Worm (Caenorhabditis elegans) whole organism, late embryonic: ENCODE data around the gene mup-4.
A peak's percentile ranks its signal among the peaks of the same experiment; 100 is the strongest.

Source experiments
- C38D4.7 ChIP-seq: fragments of 200-800 bp; sonication (Bioruptor generic); optimal IDR thresholded peaks from 2 replicates; lab custom pipeline; 2018; ENCODE audit warnings: mild to moderate bottlenecking, missing genetic modification characterization, moderate library complexity, missing compliant biosample characterization
- K02D7.2 ChIP-seq: sonication (generic microtip); optimal IDR thresholded peaks from 2 replicates; lab custom pipeline; 2017; ENCODE audit warnings: mild to moderate bottlenecking, missing genetic modification characterization, missing compliant biosample characterization
- ceh-14 ChIP-seq: sonication (generic microtip); optimal IDR thresholded peaks from 2 replicates; lab custom pipeline; 2016; ENCODE audit warnings: missing genotype, missing genetic modification characterization, missing compliant biosample characterization
- ceh-18 ChIP-seq: sonication (generic microtip); optimal IDR thresholded peaks from 2 replicates; lab custom pipeline; 2016; ENCODE audit warnings: missing genetic modification characterization, missing compliant biosample characterization
- ceh-30 ChIP-seq: fragments of 150-350 bp; optimal IDR thresholded peaks from 2 replicates; lab custom pipeline; 2014; ENCODE audit warnings: missing biosample characterization, missing genetic modification characterization
- ceh-6 ChIP-seq: fragments of 200-800 bp; sonication (Bioruptor generic); optimal IDR thresholded peaks from 2 replicates; lab custom pipeline; 2018; ENCODE audit warnings: mild to moderate bottlenecking, missing genetic modification characterization, missing compliant biosample characterization
- ceh-9 ChIP-seq: sonication (generic microtip); optimal IDR thresholded peaks from 2 replicates; lab custom pipeline; 2016; ENCODE audit warnings: mild to moderate bottlenecking, missing genetic modification characterization, inconsistent platforms, missing compliant biosample characterization
- pag-3 ChIP-seq: sonication (generic microtip); optimal IDR thresholded peaks from 2 replicates; lab custom pipeline; 2016; ENCODE audit warnings: missing compliant biosample characterization, missing genetic modification characterization, borderline replicate concordance
- pat-9 ChIP-seq: fragments of 200-800 bp; sonication (Bioruptor generic); optimal IDR thresholded peaks from 2 replicates; lab custom pipeline; 2018; ENCODE audit warnings: mild to moderate bottlenecking, missing genetic modification characterization, moderate library complexity, missing compliant biosample characterization
- pha-4 ChIP-seq: fragments of 150-350 bp; optimal IDR thresholded peaks from 2 replicates; lab custom pipeline; 2018; ENCODE audit warnings: missing biosample characterization, missing genetic modification reagents, missing genetic modification characterization
- pqm-1 ChIP-seq: sonication (generic microtip); optimal IDR thresholded peaks from 2 replicates; lab custom pipeline; 2016; ENCODE audit warnings: missing genetic modification characterization, missing compliant biosample characterization
- tbx-2 ChIP-seq: sonication (generic microtip); optimal IDR thresholded peaks from 2 replicates; lab custom pipeline; 2016; ENCODE audit warnings: missing genetic modification characterization, missing compliant biosample characterization
- ztf-16 ChIP-seq: sonication (generic microtip); optimal IDR thresholded peaks from 2 replicates; lab custom pipeline; 2017; ENCODE audit warnings: missing genetic modification characterization, missing compliant biosample characterization

- TF ChIP-seq ceh-18 (peak; percentile 81), pat-9 (tag; lab: Kevin White, UChicago) (no peak), C38D4.7 (no peak), ceh-6 (no peak), ceh-9 (tag; lab: Kevin White, UChicago) (no peak), ceh-14 (tag; lab: Kevin White, UChicago) (peak; percentile 50), pqm-1 (tag; lab: Kevin White, UChicago) (no peak), pha-4 (tag; lab: Kevin White, UChicago) (no peak), tbx-2 (tag; lab: Kevin White, UChicago) (peak; percentile 65), ceh-30 (no peak), ztf-16 (tag; lab: Kevin White, UChicago) (no peak), pag-3 (tag; lab: Kevin White, UChicago) (no peak), K02D7.2 (tag; lab: Kevin White, UChicago) (no peak)
These were observed 9.4 kb upstream of the mup-4 start for ce11 chrIII:7498346-7498745.
